Fruit fly (Drosophila melanogaster) whole organism, prepupa: Measurements from ENCODE around the gene C1GalTA.

Experiments
- CG10631 ChIP-seq: fragments of 200-800 bp; sonication (Bioruptor generic); optimal IDR thresholded peaks from 2 replicates; lab custom pipeline; 2016; ENCODE audit warnings: missing biosample characterization, missing genetic modification characterization
- CG11294 ChIP-seq: fragments of 200-800 bp; sonication (Bioruptor generic); IDR thresholded peaks from 2 replicates; pipeline ENCODE4 v1.3.6; 2022; ENCODE audit warnings: missing biosample characterization, missing genetic modification characterization
- CG11902 ChIP-seq: fragments of 200-800 bp; sonication (Bioruptor generic); optimal IDR thresholded peaks from 3 replicates; lab custom pipeline; 2016; ENCODE audit warnings: missing biosample characterization, missing genetic modification characterization
- CG15336 ChIP-seq: fragments of 200-800 bp; sonication (Bioruptor generic); IDR thresholded peaks from 2 replicates; pipeline ENCODE4 v1.3.6; 2022; ENCODE audit warnings: missing biosample characterization, missing genetic modification characterization
- CG1621 ChIP-seq: fragments of 200-800 bp; sonication (Bioruptor generic); optimal IDR thresholded peaks from 3 replicates; lab custom pipeline; 2018; ENCODE audit warnings: missing biosample characterization, mild to moderate bottlenecking, missing genetic modification characterization
- CG16779 ChIP-seq: fragments of 200-800 bp; sonication (Bioruptor generic); optimal IDR thresholded peaks from 3 replicates; lab custom pipeline; 2017; ENCODE audit warnings: missing biosample characterization, mild to moderate bottlenecking, missing genetic modification characterization
- CG31627 ChIP-seq: fragments of 200-800 bp; sonication (Bioruptor generic); optimal IDR thresholded peaks from 3 replicates; lab custom pipeline; 2016; ENCODE audit warnings: missing biosample characterization, missing genetic modification characterization
- CG32006 ChIP-seq: fragments of 200-800 bp; sonication (Bioruptor generic); optimal IDR thresholded peaks from 3 replicates; lab custom pipeline; 2017; ENCODE audit warnings: missing biosample characterization, mild to moderate bottlenecking, missing genetic modification characterization
- CG34406 ChIP-seq: fragments of 200-800 bp; sonication (Bioruptor generic); optimal IDR thresholded peaks from 3 replicates; lab custom pipeline; 2016; ENCODE audit warnings: missing biosample characterization, missing genetic modification characterization
- CG3919 ChIP-seq: fragments of 200-800 bp; sonication (Bioruptor generic); optimal IDR thresholded peaks from 3 replicates; lab custom pipeline; 2016; ENCODE audit warnings: missing biosample characterization, missing genetic modification characterization
- CG4318 ChIP-seq: fragments of 200-800 bp; sonication (Bioruptor generic); optimal IDR thresholded peaks from 3 replicates; lab custom pipeline; 2017; ENCODE audit warnings: missing biosample characterization, mild to moderate bottlenecking, missing genetic modification characterization
- CG6163 ChIP-seq: fragments of 200-800 bp; sonication (Bioruptor generic); IDR thresholded peaks from 3 replicates; pipeline ENCODE4 v1.3.6; 2022; ENCODE audit warnings: missing biosample characterization, missing genetic modification characterization
- CG6276 ChIP-seq: fragments of 200-800 bp; sonication (Bioruptor generic); optimal IDR thresholded peaks from 2 replicates; lab custom pipeline; 2017; ENCODE audit warnings: missing biosample characterization, mild to moderate bottlenecking, missing genetic modification characterization
- CG6792 ChIP-seq: fragments of 200-800 bp; sonication (Bioruptor generic); optimal IDR thresholded peaks from 3 replicates; lab custom pipeline; 2016; ENCODE audit warnings: missing biosample characterization, missing genetic modification characterization
- CG6808 ChIP-seq: fragments of 200-800 bp; sonication (Bioruptor generic); optimal IDR thresholded peaks from 3 replicates; lab custom pipeline; 2017; ENCODE audit warnings: missing biosample characterization, missing genetic modification characterization, mild to moderate bottlenecking, moderate library complexity, missing genetic modification reagents
- CG6854 ChIP-seq: fragments of 200-800 bp; sonication (Bioruptor generic); optimal IDR thresholded peaks from 2 replicates; lab custom pipeline; 2017; ENCODE audit warnings: missing biosample characterization, mild to moderate bottlenecking, missing genetic modification characterization
- CG7368 ChIP-seq: fragments of 200-800 bp; sonication (Bioruptor generic); optimal IDR thresholded peaks from 3 replicates; lab custom pipeline; 2016; ENCODE audit warnings: missing biosample characterization, missing genetic modification characterization
- CG8119 ChIP-seq: fragments of 200-800 bp; sonication (Bioruptor generic); IDR thresholded peaks from 3 replicates; pipeline ENCODE4 v1.3.6; 2022; ENCODE audit warnings: missing biosample characterization, missing genetic modification characterization
- CG8632 ChIP-seq: fragments of 200-800 bp; sonication (Bioruptor generic); optimal IDR thresholded peaks from 3 replicates; lab custom pipeline; 2016; ENCODE audit warnings: missing biosample characterization, missing genetic modification characterization
- CG9139 ChIP-seq: fragments of 200-800 bp; sonication (Bioruptor generic); optimal IDR thresholded peaks from 3 replicates; lab custom pipeline; 2017; ENCODE audit warnings: missing biosample characterization, mild to moderate bottlenecking, missing genetic modification characterization
- Eip75B ChIP-seq: fragments of 200-800 bp; sonication (Bioruptor generic); optimal IDR thresholded peaks from 3 replicates; lab custom pipeline; 2016; ENCODE audit warnings: missing biosample characterization, missing genetic modification characterization
- Eip78C ChIP-seq: fragments of 200-800 bp; sonication (Bioruptor generic); peaks from one replicate; lab custom pipeline; 2016; ENCODE audit warnings: missing biosample characterization, missing genetic modification characterization
- Ets21C ChIP-seq: fragments of 200-800 bp; sonication (Bioruptor generic); optimal IDR thresholded peaks from 3 replicates; lab custom pipeline; 2016; ENCODE audit warnings: missing biosample characterization, missing genetic modification characterization
- Ets96B ChIP-seq: fragments of 200-800 bp; optimal IDR thresholded peaks from 2 replicates; lab custom pipeline; 2019; ENCODE audit warnings: missing biosample characterization, mild to moderate bottlenecking, missing genetic modification characterization, moderate library complexity
- Gug ChIP-seq: fragments of 200-800 bp; sonication (Bioruptor generic); IDR thresholded peaks from 2 replicates; pipeline ENCODE4 v1.3.6; 2022; ENCODE audit warnings: missing biosample characterization, missing genetic modification characterization
- Hr38 ChIP-seq: sonication (Bioruptor generic); optimal IDR thresholded peaks from 2 replicates; lab custom pipeline; 2016; ENCODE audit warnings: missing biosample characterization, missing genetic modification characterization
- Hr39 ChIP-seq: fragments of 200-800 bp; sonication (Bioruptor generic); optimal IDR thresholded peaks from 2 replicates; lab custom pipeline; 2016; ENCODE audit warnings: missing biosample characterization, missing genetic modification characterization
- Lpt ChIP-seq: fragments of 200-800 bp; sonication (Bioruptor generic); optimal IDR thresholded peaks from 3 replicates; lab custom pipeline; 2016; ENCODE audit warnings: missing biosample characterization, missing genetic modification characterization
- Met ChIP-seq: fragments of 200-800 bp; sonication (Bioruptor generic); optimal IDR thresholded peaks from 3 replicates; lab custom pipeline; 2016; ENCODE audit warnings: missing biosample characterization, missing genetic modification characterization
- OdsH ChIP-seq: fragments of 200-800 bp; sonication (Bioruptor generic); optimal IDR thresholded peaks from 3 replicates; lab custom pipeline; 2016; ENCODE audit warnings: missing biosample characterization, missing genetic modification characterization
- Sox102F ChIP-seq: fragments of 200-800 bp; sonication (Bioruptor generic); optimal IDR thresholded peaks from 2 replicates; lab custom pipeline; 2016; ENCODE audit warnings: missing biosample characterization, mild to moderate bottlenecking, missing genetic modification characterization
- Sox14 ChIP-seq: fragments of 200-800 bp; sonication (Bioruptor generic); optimal IDR thresholded peaks from 3 replicates; lab custom pipeline; 2016; ENCODE audit warnings: missing biosample characterization, missing genetic modification characterization
- Sox15 ChIP-seq: fragments of 200-800 bp; sonication (Bioruptor generic); optimal IDR thresholded peaks from 3 replicates; lab custom pipeline; 2016; ENCODE audit warnings: missing biosample characterization, missing genetic modification characterization
- achi ChIP-seq: fragments of 200-800 bp; sonication (Bioruptor generic); optimal IDR thresholded peaks from 3 replicates; lab custom pipeline; 2016; ENCODE audit warnings: missing biosample characterization, missing genetic modification characterization
- acj6 ChIP-seq: fragments of 200-800 bp; sonication (Bioruptor generic); optimal IDR thresholded peaks from 3 replicates; lab custom pipeline; 2016; ENCODE audit warnings: missing biosample characterization, missing genetic modification characterization
- cyc ChIP-seq: fragments of 200-800 bp; sonication (Bioruptor generic); optimal IDR thresholded peaks from 3 replicates; lab custom pipeline; 2016; ENCODE audit warnings: missing biosample characterization, missing genetic modification characterization
- dsx ChIP-seq: fragments of 200-800 bp; optimal IDR thresholded peaks from 3 replicates; lab custom pipeline; 2019; ENCODE audit warnings: missing biosample characterization, mild to moderate bottlenecking, missing genetic modification characterization, moderate library complexity; ENCODE audit not compliant: poor library complexity, severe bottlenecking
- eg ChIP-seq: fragments of 200-800 bp; sonication (Bioruptor generic); IDR thresholded peaks from 3 replicates; pipeline ENCODE4 v1.3.6; 2022; ENCODE audit warnings: missing biosample characterization, missing genetic modification characterization
- esn ChIP-seq: fragments of 200-800 bp; sonication (Bioruptor generic); optimal IDR thresholded peaks from 2 replicates; lab custom pipeline; 2016; ENCODE audit warnings: missing biosample characterization, mild to moderate bottlenecking, missing genetic modification characterization, moderate library complexity
- fd59A ChIP-seq: fragments of 200-800 bp; sonication (Bioruptor generic); optimal IDR thresholded peaks from 2 replicates; lab custom pipeline; 2017; ENCODE audit warnings: missing biosample characterization, mild to moderate bottlenecking, missing genetic modification characterization, missing genetic modification reagents
- fd85E ChIP-seq: fragments of 200-800 bp; sonication (Bioruptor generic); optimal IDR thresholded peaks from 3 replicates; lab custom pipeline; 2016; ENCODE audit warnings: missing biosample characterization, missing genetic modification characterization
- lz ChIP-seq: fragments of 200-800 bp; sonication (Bioruptor generic); optimal IDR thresholded peaks from 3 replicates; lab custom pipeline; 2016; ENCODE audit warnings: missing biosample characterization, missing genetic modification characterization
- salr ChIP-seq, 2 experiments: fragments of 200-800 bp; sonication (Bioruptor generic); optimal IDR thresholded peaks; 3 replicates each; lab custom pipeline; 2016 to 2018; ENCODE audit warnings: missing biosample characterization in 2 of 2, missing genetic modification characterization in 2 of 2, mild to moderate bottlenecking in 1 of 2
- spab ChIP-seq: fragments of 200-800 bp; sonication (Bioruptor generic); optimal IDR thresholded peaks from 2 replicates; lab custom pipeline; 2017; ENCODE audit warnings: missing biosample characterization, mild to moderate bottlenecking, missing genetic modification characterization, missing genetic modification reagents
- svp ChIP-seq: fragments of 200-800 bp; sonication (Bioruptor generic); peaks from one replicate; lab custom pipeline; 2016; ENCODE audit warnings: missing biosample characterization, missing genetic modification characterization

Gene C1GalTA

DNA sequence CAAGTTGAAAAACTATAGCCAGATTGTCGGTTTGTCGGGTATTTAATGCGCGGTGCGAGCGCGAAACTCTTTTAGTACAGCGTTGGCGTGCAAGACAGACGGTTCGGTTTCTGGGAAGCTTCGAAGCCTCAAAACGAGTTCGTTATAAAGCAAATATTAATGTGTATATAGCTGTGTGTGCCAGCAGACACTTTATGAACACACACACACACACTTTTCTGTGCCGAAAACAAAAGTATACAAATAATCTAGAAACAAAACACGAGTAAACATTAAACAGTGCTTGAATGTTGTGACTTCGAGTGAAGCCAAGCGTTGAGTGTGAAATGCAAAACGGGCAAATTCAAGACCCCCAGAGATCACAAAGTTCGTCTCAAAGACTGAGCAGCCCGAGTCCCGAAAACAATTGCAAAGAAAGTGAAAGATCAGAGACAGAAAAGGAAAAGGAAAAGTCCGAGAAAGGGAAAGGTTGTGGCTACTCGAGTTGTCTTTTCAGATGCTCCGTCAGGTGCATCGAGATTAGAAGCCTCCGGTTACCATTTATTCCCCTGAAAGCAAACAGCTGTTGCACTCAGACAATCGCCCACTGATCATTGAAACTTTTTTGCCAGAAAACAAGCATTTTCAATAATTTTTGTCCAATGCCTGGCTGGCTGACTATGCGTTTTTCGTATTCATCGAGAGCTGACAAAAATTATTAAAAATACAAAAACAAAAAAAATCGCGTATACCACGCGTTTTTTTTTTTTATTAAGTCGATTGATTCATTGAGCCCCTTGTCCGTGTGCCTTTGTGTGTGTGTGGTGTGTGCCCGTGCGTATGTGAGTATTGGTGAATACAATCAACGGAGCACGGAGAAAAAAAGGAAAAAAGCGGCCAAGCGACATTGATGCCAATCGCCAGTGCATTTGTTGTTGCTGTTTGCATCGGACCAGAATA, 52.0 kb downstream of the C1GalTA start, which contains the start of gene CG34398 (continued):
- TF ChIP-seq Gug (GFP tag; lab: Robert Waterston, UW) (no peak), CG8632 (GFP tag; lab: Kevin White, UChicago) (no peak), CG3919 (GFP tag; lab: Kevin White, UChicago) (no peak), eg (no peak), CG6808 (GFP tag; lab: Kevin White, UChicago) (peak; percentile 34), Met (no peak), fd59A (GFP tag; lab: Kevin White, UChicago) (no peak), fd85E (GFP tag; lab: Kevin White, UChicago) (no peak), Eip78C (GFP tag; lab: Kevin White, UChicago) (peak; percentile 35), cyc (GFP tag; lab: Kevin White, UChicago) (no peak), CG6276 (GFP tag; lab: Kevin White, UChicago) (peak; percentile 2), Hr38 (GFP tag; lab: Kevin White, UChicago) (no peak), CG7368 (GFP tag; lab: Kevin White, UChicago) (no peak), CG34406 (GFP tag; lab: Kevin White, UChicago) (no peak), Hr39 (GFP tag; lab: Kevin White, UChicago) (no peak)

DNA sequence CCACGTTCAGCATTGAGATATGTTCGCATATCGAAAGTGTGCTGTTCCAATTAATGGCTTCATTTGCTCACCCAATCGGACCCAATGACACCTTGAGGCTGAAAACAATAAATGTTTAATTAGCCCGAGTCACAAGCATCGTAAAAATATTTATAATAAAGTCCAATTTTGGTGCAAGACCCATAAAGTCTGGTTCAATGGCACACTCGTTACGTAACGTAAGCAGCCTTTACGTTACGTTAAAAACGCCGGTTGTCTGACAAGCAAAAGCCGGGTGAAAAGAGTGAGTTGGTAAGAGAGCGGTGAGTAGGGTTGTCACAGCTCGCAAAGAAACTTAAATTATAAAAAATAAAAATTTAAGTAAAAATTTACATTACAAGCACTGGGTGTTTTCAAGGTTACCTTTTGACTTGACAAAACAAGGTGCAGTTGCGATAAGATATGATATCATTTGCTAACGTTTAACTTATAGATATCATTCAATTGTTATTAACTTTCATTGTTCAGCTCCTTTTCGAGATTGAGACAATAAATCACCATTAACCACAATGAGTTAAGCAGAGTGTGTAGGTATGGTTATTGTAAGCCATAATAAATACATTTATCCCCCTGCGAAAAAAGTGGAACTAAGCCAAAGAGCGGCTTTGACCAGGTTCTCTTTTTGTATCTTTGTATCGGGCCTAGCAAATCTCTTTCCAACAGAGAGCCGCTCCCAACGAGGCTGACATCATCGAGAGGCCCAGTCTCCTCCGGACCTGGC, 52.9 kb downstream of the C1GalTA start:
- peak; percentile 62 for TF ChIP-seq CG6792 (GFP tag; lab: Kevin White, UChicago)
- TF ChIP-seq CG6854 (GFP tag; lab: Kevin White, UChicago) = peak; percentile 27
- peak; percentile 82 for TF ChIP-seq esn (GFP tag; lab: Kevin White, UChicago)
- TF ChIP-seq achi (GFP tag; lab: Kevin White, UChicago) = peak; percentile 80
- peak; percentile 80 for TF ChIP-seq CG6276 (GFP tag; lab: Kevin White, UChicago)
- TF ChIP-seq salr (GFP tag; optimal IDR thresholded peaks at IDR 0.05; lab: Kevin White, UChicago) = peak in 1 of 2 experiments; percentile 47
- TF ChIP-seq CG7368 (GFP tag; lab: Kevin White, UChicago) = peak; percentile 3
- peak; percentile 71 for TF ChIP-seq spab (GFP tag; lab: Kevin White, UChicago)
- TF ChIP-seq Eip78C (GFP tag; lab: Kevin White, UChicago) = peak; percentile 89
- TF ChIP-seq lz (GFP tag; lab: Kevin White, UChicago) = peak; percentile 75
- peak; percentile 80 for TF ChIP-seq Sox102F
- TF ChIP-seq CG34406 (GFP tag; lab: Kevin White, UChicago) = peak; percentile 66
- TF ChIP-seq Sox14 = peak; percentile 79
- no peak for TF ChIP-seq CG1621 (tag; lab: Kevin White, UChicago)
- peak; percentile 53 for TF ChIP-seq Lpt
- TF ChIP-seq OdsH (GFP tag; lab: Kevin White, UChicago) = peak; percentile 79
- peak; percentile 49 for TF ChIP-seq Ets21C (GFP tag; lab: Kevin White, UChicago)
- TF ChIP-seq svp (GFP tag; lab: Kevin White, UChicago) = peak; percentile 90
- peak; percentile 70 for TF ChIP-seq CG3919 (GFP tag; lab: Kevin White, UChicago)
- TF ChIP-seq CG16779 (tag; lab: Kevin White, UChicago) = peak; percentile 61
- TF ChIP-seq Ets96B (tag; lab: Kevin White, UChicago) = peak; percentile 76
- TF ChIP-seq CG32006 (GFP tag; lab: Kevin White, UChicago) = peak; percentile 87
- TF ChIP-seq CG15336 (GFP tag; lab: Robert Waterston, UW) = peak; percentile 77
- peak; percentile 62 for TF ChIP-seq CG31627 (GFP tag; lab: Kevin White, UChicago)
- TF ChIP-seq acj6 (GFP tag; lab: Kevin White, UChicago) = peak; percentile 79
- TF ChIP-seq CG11294 (GFP tag; lab: Robert Waterston, UW) = no peak
- peak; percentile 77 for TF ChIP-seq CG8119 (GFP tag; lab: Robert Waterston, UW)
- TF ChIP-seq dsx (GFP tag; lab: Kevin White, UChicago) = peak; percentile 78
- peak; percentile 80 for TF ChIP-seq Met
- TF ChIP-seq CG6808 (GFP tag; lab: Kevin White, UChicago) = peak; percentile 80
- TF ChIP-seq Sox15 (GFP tag; lab: Kevin White, UChicago) = peak; percentile 33
- TF ChIP-seq CG11902 (GFP tag; lab: Kevin White, UChicago) = peak; percentile 21
- TF ChIP-seq fd85E (GFP tag; lab: Kevin White, UChicago) = no peak
- TF ChIP-seq CG6163 (GFP tag; lab: Robert Waterston, UW) = peak; percentile 71; the same call in 2 of the 3 replicates
- peak; percentile 62 for TF ChIP-seq Eip75B
- TF ChIP-seq CG4318 (GFP tag; lab: Kevin White, UChicago) = peak; percentile 67
- TF ChIP-seq Hr38 (GFP tag; lab: Kevin White, UChicago) = no peak
- TF ChIP-seq CG10631 = peak; percentile 79
- TF ChIP-seq CG9139 = peak; percentile 69
